Worm (Caenorhabditis elegans): ENCODE measurements around the gene cpi-2.

The cpi-2 gene

ce11 chrV:6030559-6030975 lies 13.3 kb upstream of the cpi-2 start (continued):
- TF ChIP-seq ceh-82 (tag; optimal IDR thresholded peaks at IDR 0.05), result peak in 1 of 3 experiments; percentile 22
- no peak for TF ChIP-seq egl-13 (tag; optimal IDR thresholded peaks at IDR 0.05)
- no peak for TF ChIP-seq nhr-84 (tag; optimal IDR thresholded peaks at IDR 0.05)
- TF ChIP-seq swsn-7 (tag; optimal IDR thresholded peaks at IDR 0.05), result no peak
- TF ChIP-seq ztf-4 (tag; optimal IDR thresholded peaks at IDR 0.05), result no peak

- TF ChIP-seq lin-14 (GFP tag; optimal IDR thresholded peaks at IDR 0.05) (peak; percentile 74), fkh-8 (tag; optimal IDR thresholded peaks at IDR 0.05) (peak; percentile 67), nhr-47 (tag; optimal IDR thresholded peaks at IDR 0.05) (peak; percentile 39), efl-1 (optimal IDR thresholded peaks at IDR 0.05) (no peak), efl-1 (GFP tag; optimal IDR thresholded peaks at IDR 0.05 in 1 of 2) (no peak), nhr-71 (tag; optimal IDR thresholded peaks at IDR 0.05) (peak; percentile 36), tbx-2 (tag; optimal IDR thresholded peaks at IDR 0.05) (peak; percentile 49), ceh-63 (GFP tag; optimal IDR thresholded peaks at IDR 0.05) (no peak), egl-27 (tag; optimal IDR thresholded peaks at IDR 0.05) (no peak)
These were observed 12.3 kb upstream of the cpi-2 start for ce11 chrV:6031585-6031984.

ce11 chrV:6033512-6033911 lies 10.3 kb upstream of the cpi-2 start:
- peak; percentile 20 for TF ChIP-seq unc-130 (tag; optimal IDR thresholded peaks at IDR 0.05)
- peak; percentile 26 for TF ChIP-seq fkh-10 (GFP tag; optimal IDR thresholded peaks at IDR 0.05)
- peak in 1 of 3 experiments; percentile 21 for TF ChIP-seq dpl-1 (GFP tag; optimal IDR thresholded peaks at IDR 0.05)
- peak; percentile 40 for TF ChIP-seq nhr-71 (tag; optimal IDR thresholded peaks at IDR 0.05)
- TF ChIP-seq xbp-1 (tag; optimal IDR thresholded peaks at IDR 0.05), result peak; percentile 12
- TF ChIP-seq lin-14 (GFP tag; optimal IDR thresholded peaks at IDR 0.05), result peak; percentile 91
- no peak for TF ChIP-seq skn-1 (tag; optimal IDR thresholded peaks at IDR 0.05)
- TF ChIP-seq nhr-19 (GFP tag; conservative IDR thresholded peaks at IDR 0.05), result 0 out of 2 replicates have a peak, but pooled peaks have one; percentile 5
- TF ChIP-seq lsy-2 (tag; optimal IDR thresholded peaks at IDR 0.05), result peak in 1 of 2 experiments; percentile 47
- TF ChIP-seq efl-1 (optimal IDR thresholded peaks at IDR 0.05), result peak in 1 of 2 experiments; percentile 16
- TF ChIP-seq efl-1 (GFP tag; optimal IDR thresholded peaks at IDR 0.05 in 1 of 2), result no peak
- TF ChIP-seq snu-23 (GFP tag; optimal IDR thresholded peaks at IDR 0.05), result peak; percentile 4
- peak; percentile 11 for TF ChIP-seq tbx-2 (tag; optimal IDR thresholded peaks at IDR 0.05)
- TF ChIP-seq lin-35 (GFP tag; optimal IDR thresholded peaks at IDR 0.05), result no peak
- TF ChIP-seq vab-15 (tag; optimal IDR thresholded peaks at IDR 0.05), result no peak
- no peak for TF ChIP-seq ets-5 (GFP tag; IDR thresholded peaks at IDR 0.05)

- TF ChIP-seq unc-86 (tag; optimal IDR thresholded peaks at IDR 0.05) (no peak), zip-4 (GFP tag; optimal IDR thresholded peaks at IDR 0.05) (no peak), nhr-76 (tag; optimal IDR thresholded peaks at IDR 0.05) (no peak), nhr-71 (tag; optimal IDR thresholded peaks at IDR 0.05) (no peak), lir-3 (tag; optimal IDR thresholded peaks at IDR 0.05; ENCODE audit: poor library complexity) (no peak), pag-3 (tag; optimal IDR thresholded peaks at IDR 0.05; ENCODE audit: borderline replicate concordance, insufficient read depth) (no peak), nhr-11 (tag; optimal IDR thresholded peaks at IDR 0.05) (no peak), C16A3.4 (tag; optimal IDR thresholded peaks at IDR 0.05) (no peak), lin-35 (GFP tag; optimal IDR thresholded peaks at IDR 0.05) (no peak)
These were observed 9.1 kb upstream of the cpi-2 start, which contains the start of gene dhs-17 for ce11 chrV:6034714-6035113. Gene dhs-17 (minus strand): TSS chrV:6034814.

ce11 chrV:6036547-6036946 lies 7.3 kb upstream of the cpi-2 start:
- no peak for TF ChIP-seq fkh-8 (tag; optimal IDR thresholded peaks at IDR 0.05)
- no peak for TF ChIP-seq dpl-1 (GFP tag; optimal IDR thresholded peaks at IDR 0.05)
- TF ChIP-seq swsn-7 (tag; optimal IDR thresholded peaks at IDR 0.05), result no peak
- no peak for TF ChIP-seq hlh-4 (tag; optimal IDR thresholded peaks at IDR 0.05)
- no peak for TF ChIP-seq nhr-19 (GFP tag; conservative IDR thresholded peaks at IDR 0.05)
- no peak for TF ChIP-seq tbx-2 (tag; optimal IDR thresholded peaks at IDR 0.05)
- no peak for TF ChIP-seq snpc-4 (tag; optimal IDR thresholded peaks at IDR 0.05)
- TF ChIP-seq lin-39 (tag; optimal IDR thresholded peaks at IDR 0.05), result no peak
- no peak for TF ChIP-seq grh-1 (GFP tag; IDR thresholded peaks at IDR 0.05)
- no peak for TF ChIP-seq elt-3 (tag; optimal IDR thresholded peaks at IDR 0.05)
- TF ChIP-seq unc-30 (tag; optimal IDR thresholded peaks at IDR 0.05), result no peak
- TF ChIP-seq fkh-4 (tag; optimal IDR thresholded peaks at IDR 0.05; ENCODE audit: borderline replicate concordance), result no peak
- no peak for TF ChIP-seq fos-1 (tag; optimal IDR thresholded peaks at IDR 0.05)
- TF ChIP-seq elt-2 (tag; optimal IDR thresholded peaks at IDR 0.05), result no peak
- TF ChIP-seq aly-2 (tag; optimal IDR thresholded peaks at IDR 0.05), result no peak
